Worm (Caenorhabditis elegans) whole organism, early embryonic: ENCODE measurements around the gene nmur-2.

ENCODE experiments used
- B0310.2 ChIP-seq: sonication (generic microtip); optimal IDR thresholded peaks from 2 replicates; lab custom pipeline; 2016; ENCODE audit warnings: mild to moderate bottlenecking, missing genetic modification characterization, missing compliant biosample characterization
- F13C5.2 ChIP-seq: sonication (generic microtip); optimal IDR thresholded peaks from 2 replicates; lab custom pipeline; 2017; ENCODE audit warnings: mild to moderate bottlenecking, missing genetic modification characterization, inconsistent platforms, missing compliant biosample characterization
- aly-1 ChIP-seq: sonication (generic microtip); optimal IDR thresholded peaks from 2 replicates; lab custom pipeline; 2016; ENCODE audit warnings: missing genetic modification characterization, missing compliant biosample characterization
- ama-1 ChIP-seq: fragments of 150-350 bp; optimal IDR thresholded peaks from 2 replicates; lab custom pipeline; 2014
- ceh-13 ChIP-seq: fragments of 200-800 bp; sonication (Bioruptor generic); optimal IDR thresholded peaks from 2 replicates; lab custom pipeline; 2018; ENCODE audit warnings: mild to moderate bottlenecking, missing genetic modification characterization, missing compliant biosample characterization
- ceh-36 ChIP-seq: sonication (generic microtip); optimal IDR thresholded peaks from 2 replicates; lab custom pipeline; 2016; ENCODE audit warnings: missing genetic modification characterization, inconsistent platforms, missing compliant biosample characterization
- ets-7 ChIP-seq: sonication (generic microtip); optimal IDR thresholded peaks from 2 replicates; lab custom pipeline; 2016; ENCODE audit warnings: missing genotype, missing genetic modification characterization, missing compliant biosample characterization
- flt-1 ChIP-seq: fragments of 200-800 bp; sonication (Bioruptor generic); IDR thresholded peaks from 2 replicates; pipeline ENCODE4 v1.3.6; 2022; ENCODE audit warnings: missing genetic modification characterization, missing compliant biosample characterization
- hmbx-1 ChIP-seq: sonication (generic microtip); optimal IDR thresholded peaks from 2 replicates; lab custom pipeline; 2016; ENCODE audit warnings: mild to moderate bottlenecking, missing genetic modification characterization, missing compliant biosample characterization
- hmg-4 ChIP-seq: fragments of 200-800 bp; sonication (Bioruptor generic); optimal IDR thresholded peaks from 2 replicates; lab custom pipeline; 2018; ENCODE audit warnings: mild to moderate bottlenecking, missing genetic modification characterization, missing compliant biosample characterization
- hnd-1 ChIP-seq: sonication (generic microtip); optimal IDR thresholded peaks from 2 replicates; lab custom pipeline; 2016; ENCODE audit warnings: missing genetic modification characterization, missing compliant biosample characterization
- pes-1 ChIP-seq: fragments of 200-800 bp; sonication (Bioruptor generic); IDR thresholded peaks from 2 replicates; pipeline ENCODE4 v1.3.6; 2022; ENCODE audit warnings: missing genetic modification reagents, missing genetic modification characterization, missing compliant biosample characterization
- scrt-1 ChIP-seq: fragments of 200-800 bp; sonication (Bioruptor generic); IDR thresholded peaks from 2 replicates; pipeline ENCODE4 v1.3.6; 2022; ENCODE audit warnings: missing genetic modification characterization, missing compliant biosample characterization
- sea-1 ChIP-seq: fragments of 200-800 bp; sonication (Bioruptor generic); conservative IDR thresholded peaks from 2 replicates; pipeline ENCODE4 v1.3.6; 2022; ENCODE audit warnings: missing genetic modification characterization, missing compliant biosample characterization
- tbx-11 ChIP-seq: fragments of 200-800 bp; sonication (Bioruptor generic); IDR thresholded peaks from 2 replicates; pipeline ENCODE4 v1.3.6; 2022; ENCODE audit warnings: missing genetic modification characterization, missing compliant biosample characterization
- tbx-37 ChIP-seq: fragments of 200-800 bp; sonication (Bioruptor generic); conservative IDR thresholded peaks from 2 replicates; pipeline ENCODE4 v1.3.6; 2022; ENCODE audit warnings: missing genetic modification reagents, missing genetic modification characterization, missing compliant biosample characterization
- tra-4 ChIP-seq: sonication (generic microtip); optimal IDR thresholded peaks from 2 replicates; lab custom pipeline; 2017; ENCODE audit warnings: missing genetic modification characterization, missing compliant biosample characterization

Gene nmur-2

ce11 chrII:112231-112630 is 12.6 kb downstream of the nmur-2 start:
- TF ChIP-seq scrt-1 (GFP tag; lab: Robert Waterston, UW) (no peak), tbx-37 (no peak), flt-1 (GFP tag; lab: Robert Waterston, UW) (no peak), tbx-11 (GFP tag; lab: Robert Waterston, UW) (no peak), aly-1 (tag; lab: Kevin White, UChicago) (no peak), ceh-36 (tag; lab: Kevin White, UChicago) (no peak), B0310.2 (tag; lab: Kevin White, UChicago) (no peak), hnd-1 (tag; lab: Kevin White, UChicago) (no peak), ets-7 (no peak), pes-1 (GFP tag; lab: Robert Waterston, UW) (no peak), hmbx-1 (tag; lab: Kevin White, UChicago) (no peak), ceh-13 (GFP tag; lab: Kevin White, UChicago) (no peak), sea-1 (no peak), hmg-4 (GFP tag; lab: Kevin White, UChicago) (no peak)

- TF ChIP-seq scrt-1 (GFP tag; lab: Robert Waterston, UW) (no peak), tbx-37 (no peak), F13C5.2 (tag; lab: Kevin White, UChicago) (no peak), aly-1 (tag; lab: Kevin White, UChicago) (no peak), hnd-1 (tag; lab: Kevin White, UChicago) (no peak), hmg-4 (GFP tag; lab: Kevin White, UChicago) (no peak), pes-1 (GFP tag; lab: Robert Waterston, UW) (no peak), sea-1 (no peak), ceh-36 (tag; lab: Kevin White, UChicago) (no peak), flt-1 (GFP tag; lab: Robert Waterston, UW) (no peak), ets-7 (no peak), hmbx-1 (tag; lab: Kevin White, UChicago) (no peak), tbx-11 (GFP tag; lab: Robert Waterston, UW) (no peak), tra-4 (no peak), ceh-13 (GFP tag; lab: Kevin White, UChicago) (no peak), ama-1 (lab: Kevin White, UChicago) (no peak), B0310.2 (tag; lab: Kevin White, UChicago) (no peak)
These were observed 13.5 kb downstream of the nmur-2 start, which contains the start of gene C50D2.1 for ce11 chrII:111267-111666. TSS of gene C50D2.1 (plus strand) at chrII:111567.

ce11 chrII:108865-109264 is 15.9 kb downstream of the nmur-2 start, which contains the start of gene C50D2.2:
TSS of gene C50D2.2 (plus strand) at chrII:109165.
- TF ChIP-seq tbx-11 (GFP tag; lab: Robert Waterston, UW), result no peak
- TF ChIP-seq flt-1 (GFP tag; lab: Robert Waterston, UW), result no peak
- no peak for TF ChIP-seq sea-1
- no peak for TF ChIP-seq aly-1 (tag; lab: Kevin White, UChicago)
- TF ChIP-seq B0310.2 (tag; lab: Kevin White, UChicago), result no peak
- TF ChIP-seq hnd-1 (tag; lab: Kevin White, UChicago), result no peak
- TF ChIP-seq ama-1 (lab: Kevin White, UChicago), result no peak
- no peak for TF ChIP-seq hmbx-1 (tag; lab: Kevin White, UChicago)
- TF ChIP-seq ets-7, result no peak
- no peak for TF ChIP-seq hmg-4 (GFP tag; lab: Kevin White, UChicago)
- TF ChIP-seq scrt-1 (GFP tag; lab: Robert Waterston, UW), result no peak

ce11 chrII:107703-108102 is 17.1 kb downstream of the nmur-2 start:
- TF ChIP-seq B0310.2 (tag; lab: Kevin White, UChicago) (no peak), F13C5.2 (tag; lab: Kevin White, UChicago) (no peak), pes-1 (GFP tag; lab: Robert Waterston, UW) (no peak), sea-1 (no peak), aly-1 (tag; lab: Kevin White, UChicago) (no peak), ets-7 (no peak), hnd-1 (tag; lab: Kevin White, UChicago) (no peak), tbx-37 (no peak), ceh-13 (GFP tag; lab: Kevin White, UChicago) (no peak), tra-4 (no peak), ceh-36 (tag; lab: Kevin White, UChicago) (no peak), hmg-4 (GFP tag; lab: Kevin White, UChicago) (no peak), flt-1 (GFP tag; lab: Robert Waterston, UW) (no peak), tbx-11 (GFP tag; lab: Robert Waterston, UW) (no peak)

ce11 chrII:105889-106288 is 18.9 kb downstream of the nmur-2 start, which contains the start of gene txt-1:
TSS of gene txt-1 (plus strand) at chrII:106189.
- no peak for TF ChIP-seq ets-7
- TF ChIP-seq aly-1 (tag; lab: Kevin White, UChicago), result no peak
- TF ChIP-seq sea-1, result no peak
- no peak for TF ChIP-seq tra-4
- TF ChIP-seq F13C5.2 (tag; lab: Kevin White, UChicago), result no peak
- TF ChIP-seq ama-1 (lab: Kevin White, UChicago), result no peak
- TF ChIP-seq pes-1 (GFP tag; lab: Robert Waterston, UW), result no peak
- TF ChIP-seq flt-1 (GFP tag; lab: Robert Waterston, UW), result no peak
- no peak for TF ChIP-seq hmg-4 (GFP tag; lab: Kevin White, UChicago)
- no peak for TF ChIP-seq B0310.2 (tag; lab: Kevin White, UChicago)
- no peak for TF ChIP-seq scrt-1 (GFP tag; lab: Robert Waterston, UW)
- no peak for TF ChIP-seq ceh-13 (GFP tag; lab: Kevin White, UChicago)
- TF ChIP-seq ceh-36 (tag; lab: Kevin White, UChicago), result no peak
- TF ChIP-seq hmbx-1 (tag; lab: Kevin White, UChicago), result no peak

ce11 chrII:105327-105882 is 19.4 kb downstream of the nmur-2 start:
- TF ChIP-seq hnd-1 (tag; lab: Kevin White, UChicago) (no peak), tra-4 (no peak), aly-1 (tag; lab: Kevin White, UChicago) (no peak), ceh-13 (GFP tag; lab: Kevin White, UChicago) (no peak), pes-1 (GFP tag; lab: Robert Waterston, UW) (no peak), tbx-11 (GFP tag; lab: Robert Waterston, UW) (no peak)

ce11 chrII:104234-104633 is 20.6 kb downstream of the nmur-2 start, which contains the start of gene col-68:
TSS of gene col-68 (plus strand) at chrII:104534.
- no peak for TF ChIP-seq B0310.2 (tag; lab: Kevin White, UChicago)
- TF ChIP-seq flt-1 (GFP tag; lab: Robert Waterston, UW), result no peak
- no peak for TF ChIP-seq ama-1 (lab: Kevin White, UChicago)
- no peak for TF ChIP-seq tbx-11 (GFP tag; lab: Robert Waterston, UW)
- TF ChIP-seq tbx-37, result no peak
- no peak for TF ChIP-seq aly-1 (tag; lab: Kevin White, UChicago)
- no peak for TF ChIP-seq ets-7
- TF ChIP-seq pes-1 (GFP tag; lab: Robert Waterston, UW), result no peak
- no peak for TF ChIP-seq sea-1
- TF ChIP-seq hmbx-1 (tag; lab: Kevin White, UChicago), result no peak
- no peak for TF ChIP-seq hmg-4 (GFP tag; lab: Kevin White, UChicago)
- no peak for TF ChIP-seq hnd-1 (tag; lab: Kevin White, UChicago)
- no peak for TF ChIP-seq ceh-36 (tag; lab: Kevin White, UChicago)
